Worm (Caenorhabditis elegans) whole organism, late embryonic: Measurements from ENCODE around the gene srv-3.

Source experiments
- C38D4.7 ChIP-seq: fragments of 200-800 bp; sonication (Bioruptor generic); optimal IDR thresholded peaks from 2 replicates; lab custom pipeline; 2018; ENCODE audit warnings: mild to moderate bottlenecking, missing genetic modification characterization, moderate library complexity, missing compliant biosample characterization
- K02D7.2 ChIP-seq: sonication (generic microtip); optimal IDR thresholded peaks from 2 replicates; lab custom pipeline; 2017; ENCODE audit warnings: mild to moderate bottlenecking, missing genetic modification characterization, missing compliant biosample characterization
- Y22D7AL.16 ChIP-seq: sonication (generic microtip); optimal IDR thresholded peaks from 2 replicates; lab custom pipeline; 2016; ENCODE audit warnings: missing genetic modification characterization, missing compliant biosample characterization
- ahr-1 ChIP-seq: sonication (generic microtip); optimal IDR thresholded peaks from 2 replicates; lab custom pipeline; 2016; ENCODE audit warnings: missing genetic modification characterization, missing compliant biosample characterization
- ceh-14 ChIP-seq: sonication (generic microtip); optimal IDR thresholded peaks from 2 replicates; lab custom pipeline; 2016; ENCODE audit warnings: missing genotype, missing genetic modification characterization, missing compliant biosample characterization
- ceh-19 ChIP-seq: fragments of 200-800 bp; sonication (Bioruptor generic); optimal IDR thresholded peaks from 2 replicates; lab custom pipeline; 2018; ENCODE audit warnings: mild to moderate bottlenecking, missing genetic modification characterization, missing compliant biosample characterization
- ceh-22 ChIP-seq: sonication (generic microtip); optimal IDR thresholded peaks from 2 replicates; lab custom pipeline; 2017; ENCODE audit warnings: missing biosample characterization, missing genetic modification characterization
- ceh-24 ChIP-seq: sonication (generic microtip); optimal IDR thresholded peaks from 2 replicates; lab custom pipeline; 2016; ENCODE audit warnings: mild to moderate bottlenecking, missing genetic modification characterization, missing compliant biosample characterization
- ceh-30 ChIP-seq: fragments of 150-350 bp; optimal IDR thresholded peaks from 2 replicates; lab custom pipeline; 2014; ENCODE audit warnings: missing biosample characterization, missing genetic modification characterization
- ceh-31 ChIP-seq: sonication (generic microtip); optimal IDR thresholded peaks from 2 replicates; lab custom pipeline; 2016; ENCODE audit warnings: missing genetic modification characterization, missing compliant biosample characterization
- ceh-34 ChIP-seq: sonication (generic microtip); optimal IDR thresholded peaks from 2 replicates; lab custom pipeline; 2016; ENCODE audit warnings: mild to moderate bottlenecking, missing genetic modification characterization, missing compliant biosample characterization
- ceh-48 ChIP-seq: sonication (generic microtip); optimal IDR thresholded peaks from 2 replicates; lab custom pipeline; 2016; ENCODE audit warnings: missing genetic modification characterization, inconsistent platforms, missing compliant biosample characterization
- dve-1 ChIP-seq: sonication (generic microtip); optimal IDR thresholded peaks from 2 replicates; lab custom pipeline; 2017; ENCODE audit warnings: antibody characterized with exemption, mild to moderate bottlenecking, missing genetic modification characterization, missing compliant biosample characterization
- ets-4 ChIP-seq: sonication (generic microtip); optimal IDR thresholded peaks from 2 replicates; lab custom pipeline; 2016; ENCODE audit warnings: missing genetic modification characterization, missing compliant biosample characterization
- fkh-10 ChIP-seq: fragments of 150-350 bp; optimal IDR thresholded peaks from 2 replicates; lab custom pipeline; 2014; ENCODE audit warnings: missing biosample characterization, missing genetic modification reagents, missing genetic modification characterization
- fkh-6 ChIP-seq: sonication (generic microtip); optimal IDR thresholded peaks from 2 replicates; lab custom pipeline; 2016; ENCODE audit warnings: missing genetic modification characterization, missing compliant biosample characterization
- hlh-13 ChIP-seq: fragments of 200-800 bp; sonication (Bioruptor generic); optimal IDR thresholded peaks from 2 replicates; lab custom pipeline; 2018; ENCODE audit warnings: mild to moderate bottlenecking, missing genetic modification characterization, missing compliant biosample characterization
- hlh-6 ChIP-seq: sonication (generic microtip); optimal IDR thresholded peaks from 2 replicates; lab custom pipeline; 2016; ENCODE audit warnings: missing genotype, missing genetic modification characterization, missing compliant biosample characterization
- hlh-8 ChIP-seq: sonication (generic microtip); optimal IDR thresholded peaks from 2 replicates; lab custom pipeline; 2016; ENCODE audit warnings: missing genotype, missing genetic modification characterization, missing compliant biosample characterization
- lim-6 ChIP-seq: sonication (generic microtip); optimal IDR thresholded peaks from 2 replicates; lab custom pipeline; 2016; ENCODE audit warnings: missing genetic modification characterization, missing compliant biosample characterization
- nfya-1 ChIP-seq: sonication (generic microtip); optimal IDR thresholded peaks from 2 replicates; lab custom pipeline; 2017; ENCODE audit warnings: missing genetic modification characterization, mild to moderate bottlenecking, missing compliant biosample characterization, antibody characterized with exemption, moderate library complexity
- nhr-232 ChIP-seq: sonication (generic microtip); optimal IDR thresholded peaks from 2 replicates; lab custom pipeline; 2016; ENCODE audit warnings: missing genetic modification characterization, missing compliant biosample characterization
- npax-4 ChIP-seq: sonication (generic microtip); optimal IDR thresholded peaks from 2 replicates; lab custom pipeline; 2016; ENCODE audit warnings: missing genetic modification characterization, missing compliant biosample characterization
- odd-2 ChIP-seq: sonication (generic microtip); optimal IDR thresholded peaks from 2 replicates; lab custom pipeline; 2017; ENCODE audit warnings: antibody characterized with exemption, mild to moderate bottlenecking, missing genetic modification characterization, missing compliant biosample characterization
- pha-4 ChIP-seq: fragments of 150-350 bp; optimal IDR thresholded peaks from 2 replicates; lab custom pipeline; 2018; ENCODE audit warnings: missing biosample characterization, missing genetic modification reagents, missing genetic modification characterization
- pros-1 ChIP-seq: fragments of 150-350 bp; optimal IDR thresholded peaks from 2 replicates; lab custom pipeline; 2014; ENCODE audit warnings: missing biosample characterization, missing genetic modification reagents, missing genetic modification characterization
- ref-2 ChIP-seq: sonication (generic microtip); optimal IDR thresholded peaks from 2 replicates; lab custom pipeline; 2016; ENCODE audit warnings: missing genetic modification characterization, missing compliant biosample characterization
- rnt-1 ChIP-seq: sonication (generic microtip); optimal IDR thresholded peaks from 2 replicates; lab custom pipeline; 2016; ENCODE audit warnings: missing genetic modification characterization, missing compliant biosample characterization
- sdc-2 ChIP-seq: sonication (generic microtip); optimal IDR thresholded peaks from 2 replicates; lab custom pipeline; 2016; ENCODE audit warnings: missing genotype, missing genetic modification characterization, missing compliant biosample characterization
- sox-2 ChIP-seq: fragments of 200-800 bp; sonication (Bioruptor generic); IDR thresholded peaks from 2 replicates; pipeline ENCODE4 v1.3.6; 2022; ENCODE audit warnings: missing genetic modification reagents, missing genetic modification characterization, missing compliant biosample characterization
- tbx-7 ChIP-seq: sonication (generic microtip); optimal IDR thresholded peaks from 2 replicates; lab custom pipeline; 2016; ENCODE audit warnings: missing genotype, missing genetic modification characterization, missing compliant biosample characterization
- ttx-3 ChIP-seq: sonication (generic microtip); optimal IDR thresholded peaks from 2 replicates; lab custom pipeline; 2016; ENCODE audit warnings: missing genetic modification reagents, missing genetic modification characterization, missing compliant biosample characterization
- unc-42 ChIP-seq: sonication (generic microtip); optimal IDR thresholded peaks from 2 replicates; lab custom pipeline; 2016; ENCODE audit warnings: missing genotype, missing genetic modification characterization, missing compliant biosample characterization
- unc-55 ChIP-seq: sonication (generic microtip); optimal IDR thresholded peaks from 2 replicates; lab custom pipeline; 2017; ENCODE audit warnings: missing biosample characterization, missing genetic modification reagents, missing genetic modification characterization
- unc-86 ChIP-seq: sonication (generic microtip); optimal IDR thresholded peaks from 2 replicates; lab custom pipeline; 2016; ENCODE audit warnings: missing genetic modification characterization, missing compliant biosample characterization
- zip-5 ChIP-seq: sonication (generic microtip); optimal IDR thresholded peaks from 2 replicates; lab custom pipeline; 2016; ENCODE audit warnings: missing genetic modification characterization, missing compliant biosample characterization
- ztf-16 ChIP-seq: sonication (generic microtip); optimal IDR thresholded peaks from 2 replicates; lab custom pipeline; 2017; ENCODE audit warnings: missing genetic modification characterization, missing compliant biosample characterization

srv-3 gene

ce11 chrV:19708849-19709248, at the start of gene srv-3:
srv-3 (minus strand) TSS chrV:19708949.
- TF ChIP-seq K02D7.2 (tag; lab: Kevin White, UChicago) (no peak), dve-1 (tag; lab: Kevin White, UChicago) (no peak), ets-4 (no peak), ceh-19 (no peak), tbx-7 (tag; lab: Kevin White, UChicago) (no peak), nfya-1 (tag; lab: Kevin White, UChicago) (no peak), ceh-34 (tag; lab: Kevin White, UChicago) (no peak), unc-86 (tag; lab: Kevin White, UChicago) (no peak), C38D4.7 (GFP tag; lab: Kevin White, UChicago) (no peak), sox-2 (no peak)

ce11 chrV:19756253-19756652, 47.5 kb upstream of the srv-3 start, which contains the start of gene W04E12.9:
W04E12.9 (plus strand) TSS chrV:19756553.
- TF ChIP-seq Y22D7AL.16 (tag; lab: Kevin White, UChicago): no peak
- no peak for TF ChIP-seq fkh-10 (GFP tag; lab: Kevin White, UChicago)
- TF ChIP-seq ceh-22 (tag; lab: Kevin White, UChicago): no peak
- TF ChIP-seq ztf-16 (tag; lab: Kevin White, UChicago): no peak
- no peak for TF ChIP-seq nfya-1 (tag; lab: Kevin White, UChicago)
- no peak for TF ChIP-seq nhr-232 (tag; lab: Kevin White, UChicago)
- no peak for TF ChIP-seq unc-42
- no peak for TF ChIP-seq pha-4 (tag; lab: Kevin White, UChicago)
- no peak for TF ChIP-seq ceh-14 (tag; lab: Kevin White, UChicago)
- no peak for TF ChIP-seq ceh-48 (tag; lab: Kevin White, UChicago)
- no peak for TF ChIP-seq unc-55 (GFP tag; lab: Kevin White, UChicago)
- TF ChIP-seq unc-86 (tag; lab: Kevin White, UChicago): no peak
- no peak for TF ChIP-seq C38D4.7 (GFP tag; lab: Kevin White, UChicago)
- TF ChIP-seq ttx-3 (tag; lab: Kevin White, UChicago): no peak
- no peak for TF ChIP-seq npax-4 (tag; lab: Kevin White, UChicago)
- TF ChIP-seq hlh-6 (tag; lab: Kevin White, UChicago): no peak
- no peak for TF ChIP-seq zip-5 (tag; lab: Kevin White, UChicago)
- TF ChIP-seq ceh-19: no peak
- TF ChIP-seq, all 69 proteins: peak for 0

DNA sequence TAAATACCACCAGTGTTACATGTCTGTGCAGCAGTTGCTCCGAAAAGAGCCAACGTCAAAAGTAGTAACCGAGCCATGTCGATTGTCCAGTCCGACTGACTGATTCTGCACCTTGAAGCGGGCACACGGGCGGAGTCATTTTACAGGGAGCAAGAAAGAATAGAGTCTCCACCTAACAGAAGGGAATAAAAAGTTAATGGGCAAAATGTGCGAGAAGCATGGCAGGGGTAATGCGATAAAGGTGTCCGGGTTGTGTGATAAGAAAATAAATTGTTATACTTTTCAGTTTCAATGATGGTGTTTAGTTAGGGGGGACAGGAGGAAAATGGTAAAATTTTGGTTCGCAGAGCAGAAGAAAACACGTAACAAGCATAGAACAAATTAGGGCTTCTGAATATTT, 46.5 kb upstream of the srv-3 start, which contains the start of gene clec-50:
Gene clec-50 (minus strand): TSS at position 109 of the 400 bp plus-strand sequence.
- TF ChIP-seq dve-1 (tag; lab: Kevin White, UChicago) (no peak), ztf-16 (tag; lab: Kevin White, UChicago) (no peak), ceh-30 (tag; lab: Kevin White, UChicago) (no peak), rnt-1 (tag; lab: Kevin White, UChicago) (no peak), nfya-1 (tag; lab: Kevin White, UChicago) (no peak)
- TF ChIP-seq, all 69 proteins: peak for 0

DNA sequence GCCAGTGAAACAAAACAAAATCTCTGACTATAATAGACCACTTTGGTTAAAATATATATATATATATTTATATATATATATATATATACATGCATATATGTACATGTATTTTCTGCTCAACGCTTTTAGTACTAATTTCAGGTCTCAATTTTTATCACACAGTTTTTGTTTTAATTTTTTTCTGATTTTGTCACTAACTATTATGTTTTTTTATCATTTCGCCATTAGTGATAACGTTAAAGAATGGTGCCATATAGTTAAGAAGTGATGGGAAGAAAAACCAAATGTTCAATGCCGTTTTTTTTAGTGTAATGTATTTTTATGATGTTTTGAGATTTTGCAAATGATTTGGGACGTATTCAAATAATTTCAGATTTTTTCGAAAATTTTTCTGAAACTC, 45.6 kb upstream of the srv-3 start:
- TF ChIP-seq ceh-31 (tag; lab: Kevin White, UChicago): no peak
- TF ChIP-seq hlh-8: no peak
- no peak for TF ChIP-seq fkh-6 (tag; lab: Kevin White, UChicago)
- no peak for TF ChIP-seq sdc-2
- no peak for TF ChIP-seq ceh-14 (tag; lab: Kevin White, UChicago)
- no peak for TF ChIP-seq lim-6 (tag; lab: Kevin White, UChicago)
- no peak for TF ChIP-seq hlh-13 (GFP tag; lab: Kevin White, UChicago)
- no peak for TF ChIP-seq npax-4 (tag; lab: Kevin White, UChicago)
- TF ChIP-seq K02D7.2 (tag; lab: Kevin White, UChicago): no peak
- TF ChIP-seq ref-2: no peak
- no peak for TF ChIP-seq pros-1
- no peak for TF ChIP-seq zip-5 (tag; lab: Kevin White, UChicago)
- TF ChIP-seq ceh-24 (tag; lab: Kevin White, UChicago): no peak
- no peak for TF ChIP-seq unc-86 (tag; lab: Kevin White, UChicago)
- no peak for TF ChIP-seq pha-4 (tag; lab: Kevin White, UChicago)
- TF ChIP-seq ahr-1 (tag; lab: Kevin White, UChicago): no peak
- TF ChIP-seq hlh-6 (tag; lab: Kevin White, UChicago): no peak
- TF ChIP-seq tbx-7 (tag; lab: Kevin White, UChicago): no peak
- TF ChIP-seq dve-1 (tag; lab: Kevin White, UChicago): no peak
- TF ChIP-seq odd-2: no peak
